Worm (Caenorhabditis elegans) whole organism, L3 larva: Measurements from ENCODE around the gene lgg-3.

Experiments
- R02D3.7 ChIP-seq: fragments of 150-350 bp; optimal IDR thresholded peaks from 2 replicates; lab custom pipeline; 2014; ENCODE audit warnings: missing biosample characterization, missing genetic modification characterization
- ZK546.5 ChIP-seq: sonication (generic microtip); optimal IDR thresholded peaks from 2 replicates; lab custom pipeline; 2017; ENCODE audit warnings: missing biosample characterization, missing genetic modification characterization
- ama-1 ChIP-seq: fragments of 150-350 bp; optimal IDR thresholded peaks from 2 replicates; lab custom pipeline; 2018
- ceh-28 ChIP-seq: fragments of 150-350 bp; optimal IDR thresholded peaks from 2 replicates; lab custom pipeline; 2014; ENCODE audit warnings: missing biosample characterization, missing genetic modification reagents, missing genetic modification characterization
- ceh-9 ChIP-seq: sonication (generic microtip); optimal IDR thresholded peaks from 2 replicates; lab custom pipeline; 2018; ENCODE audit warnings: missing biosample characterization, missing genetic modification characterization
- daf-12 ChIP-seq: fragments of 150-350 bp; optimal IDR thresholded peaks from 2 replicates; lab custom pipeline; 2014; ENCODE audit warnings: missing biosample characterization, missing genetic modification reagents, missing genetic modification characterization
- egl-5 ChIP-seq: fragments of 150-350 bp; optimal IDR thresholded peaks from 2 replicates; lab custom pipeline; 2017; ENCODE audit warnings: missing biosample characterization, missing genetic modification reagents, missing genetic modification characterization, inconsistent platforms
- elt-1 ChIP-seq: fragments of 150-350 bp; optimal IDR thresholded peaks from 2 replicates; lab custom pipeline; 2014; ENCODE audit warnings: missing biosample characterization, missing genetic modification characterization
- elt-2 ChIP-seq: sonication (generic microtip); optimal IDR thresholded peaks from 2 replicates; lab custom pipeline; 2016; ENCODE audit warnings: missing genetic modification reagents, mild to moderate bottlenecking, missing genetic modification characterization, missing compliant biosample characterization
- elt-3 ChIP-seq, 3 experiments: fragments of 150-350 bp in 1 of 3; sonication (generic microtip) in 2 of 3; optimal IDR thresholded peaks; 2 replicates in 2 of 3; 4 replicates in 1 of 3; lab custom pipeline; 2014 to 2017; ENCODE audit warnings: missing biosample characterization in 3 of 3, missing genetic modification characterization in 3 of 3
- eor-1 ChIP-seq, 2 experiments: fragments of 150-350 bp; optimal IDR thresholded peaks; 2 replicates each; lab custom pipeline; 2014 to 2018; ENCODE audit warnings: missing biosample characterization in 2 of 2, missing genetic modification characterization in 2 of 2
- fkh-2 ChIP-seq: fragments of 150-350 bp; optimal IDR thresholded peaks from 2 replicates; lab custom pipeline; 2014; ENCODE audit warnings: missing biosample characterization, missing genetic modification reagents, missing genetic modification characterization
- hmg-11 ChIP-seq: sonication (generic microtip); optimal IDR thresholded peaks from 2 replicates; lab custom pipeline; 2016; ENCODE audit warnings: missing genetic modification characterization, missing compliant biosample characterization
- jun-1 ChIP-seq: fragments of 150-350 bp; optimal IDR thresholded peaks from 2 replicates; lab custom pipeline; 2014; ENCODE audit warnings: missing biosample characterization, missing genetic modification reagents, missing genetic modification characterization
- lin-15B ChIP-seq: fragments of 150-350 bp; optimal IDR thresholded peaks from 2 replicates; lab custom pipeline; 2014; ENCODE audit warnings: missing biosample characterization, missing genetic modification characterization
- lin-39 ChIP-seq: fragments of 150-350 bp; optimal IDR thresholded peaks from 2 replicates; lab custom pipeline; 2018; ENCODE audit warnings: missing biosample characterization, missing genetic modification reagents, missing genetic modification characterization
- lsy-12 ChIP-seq: sonication (generic microtip); optimal IDR thresholded peaks from 2 replicates; lab custom pipeline; 2016; ENCODE audit warnings: mild to moderate bottlenecking, missing genetic modification characterization, missing compliant biosample characterization
- nfya-1 ChIP-seq: sonication (generic microtip); optimal IDR thresholded peaks from 2 replicates; lab custom pipeline; 2017; ENCODE audit warnings: missing genetic modification characterization, mild to moderate bottlenecking, missing compliant biosample characterization, antibody characterized with exemption, moderate library complexity; ENCODE audit not compliant: insufficient read depth
- nhr-11 ChIP-seq: fragments of 150-350 bp; optimal IDR thresholded peaks from 2 replicates; lab custom pipeline; 2014; ENCODE audit warnings: missing biosample characterization, missing genetic modification characterization
- nhr-12 ChIP-seq: fragments of 150-350 bp; optimal IDR thresholded peaks from 2 replicates; lab custom pipeline; 2014; ENCODE audit warnings: missing biosample characterization, missing genetic modification characterization
- nhr-23 ChIP-seq: fragments of 150-350 bp; optimal IDR thresholded peaks from 2 replicates; lab custom pipeline; 2014; ENCODE audit warnings: missing biosample characterization, missing genetic modification reagents, missing genetic modification characterization
- nhr-25 ChIP-seq: sonication (generic microtip); optimal IDR thresholded peaks from 2 replicates; lab custom pipeline; 2017; ENCODE audit warnings: missing biosample characterization, missing genetic modification characterization
- nhr-28 ChIP-seq: fragments of 150-350 bp; optimal IDR thresholded peaks from 2 replicates; lab custom pipeline; 2014; ENCODE audit warnings: missing biosample characterization, missing genetic modification characterization
- nhr-43 ChIP-seq: sonication (generic microtip); optimal IDR thresholded peaks from 2 replicates; lab custom pipeline; 2016; ENCODE audit warnings: mild to moderate bottlenecking, missing genetic modification characterization, missing compliant biosample characterization; ENCODE audit not compliant: poor library complexity, severe bottlenecking
- nhr-67 ChIP-seq: fragments of 150-350 bp; optimal IDR thresholded peaks from 2 replicates; lab custom pipeline; 2014; ENCODE audit warnings: missing biosample characterization, missing genetic modification characterization
- nhr-76 ChIP-seq: fragments of 150-350 bp; sonication (generic microtip); optimal IDR thresholded peaks from 5 replicates; lab custom pipeline; 2014; ENCODE audit warnings: missing biosample characterization, missing genetic modification characterization
- nhr-77 ChIP-seq: fragments of 150-350 bp; optimal IDR thresholded peaks from 2 replicates; lab custom pipeline; 2014; ENCODE audit warnings: missing biosample characterization, missing genetic modification characterization
- pha-4 ChIP-seq: fragments of 150-350 bp; optimal IDR thresholded peaks from 2 replicates; lab custom pipeline; 2014; ENCODE audit warnings: missing biosample characterization, missing genetic modification reagents, missing genetic modification characterization
- pqm-1 ChIP-seq: fragments of 150-350 bp; optimal IDR thresholded peaks from 2 replicates; lab custom pipeline; 2017; ENCODE audit warnings: missing biosample characterization, missing genetic modification characterization, inconsistent platforms
- skn-1 ChIP-seq: fragments of 150-350 bp; optimal IDR thresholded peaks from 2 replicates; lab custom pipeline; 2014; ENCODE audit warnings: missing biosample characterization, missing genetic modification characterization
- snpc-4 ChIP-seq: fragments of 150-350 bp; optimal IDR thresholded peaks from 2 replicates; lab custom pipeline; 2014; ENCODE audit warnings: missing biosample characterization, missing genetic modification characterization
- tbx-2 ChIP-seq: sonication (generic microtip); optimal IDR thresholded peaks from 2 replicates; lab custom pipeline; 2016; ENCODE audit warnings: mild to moderate bottlenecking, missing genetic modification characterization, missing compliant biosample characterization
- unc-39 ChIP-seq: sonication (generic microtip); optimal IDR thresholded peaks from 4 replicates; lab custom pipeline; 2017; ENCODE audit warnings: missing biosample characterization, missing genetic modification characterization
- unc-62 ChIP-seq: fragments of 150-350 bp; sonication (generic microtip); optimal IDR thresholded peaks from 4 replicates; lab custom pipeline; 2014; ENCODE audit warnings: missing biosample characterization, missing genetic modification reagents, missing genetic modification characterization
- zag-1 ChIP-seq: fragments of 150-350 bp; optimal IDR thresholded peaks from 2 replicates; lab custom pipeline; 2014; ENCODE audit warnings: missing biosample characterization, missing genetic modification characterization
- ztf-4 ChIP-seq: fragments of 150-350 bp; optimal IDR thresholded peaks from 2 replicates; lab custom pipeline; 2014; ENCODE audit warnings: missing biosample characterization, missing genetic modification characterization

Gene lgg-3

DNA sequence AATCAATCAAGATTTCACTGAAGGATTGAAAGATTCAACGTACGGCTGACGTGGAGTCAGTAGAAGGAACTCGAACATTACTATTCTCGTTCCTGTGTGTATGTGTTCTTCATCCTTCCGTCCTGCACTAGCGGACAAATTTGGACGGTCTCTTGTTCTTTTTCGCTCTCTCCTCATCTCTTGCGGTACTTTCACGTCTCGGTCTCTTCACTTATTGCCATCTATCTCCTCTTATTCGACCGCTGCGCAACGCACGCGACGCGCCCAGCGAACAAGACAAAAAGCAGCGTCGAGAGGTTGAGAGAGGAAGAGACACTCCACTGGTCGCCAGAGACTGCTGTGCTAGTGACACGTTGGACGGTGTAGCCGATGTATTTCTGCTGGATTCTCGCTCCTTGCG is 17.7 kb upstream of the lgg-3 start (continued):
- TF ChIP-seq R02D3.7 (tag; lab: Kevin White, UChicago) (peak; percentile 29), nhr-12 (tag; lab: Kevin White, UChicago) (no peak), snpc-4 (tag; lab: Kevin White, UChicago) (peak; percentile 89), zag-1 (tag; lab: Kevin White, UChicago) (no peak), nhr-76 (tag; lab: Kevin White, UChicago) (no peak), elt-1 (tag; lab: Kevin White, UChicago) (no peak), egl-5 (tag; lab: Kevin White, UChicago) (no peak), ZK546.5 (tag; lab: Kevin White, UChicago) (no peak), ceh-9 (no peak), ceh-28 (peak; percentile 65)

DNA sequence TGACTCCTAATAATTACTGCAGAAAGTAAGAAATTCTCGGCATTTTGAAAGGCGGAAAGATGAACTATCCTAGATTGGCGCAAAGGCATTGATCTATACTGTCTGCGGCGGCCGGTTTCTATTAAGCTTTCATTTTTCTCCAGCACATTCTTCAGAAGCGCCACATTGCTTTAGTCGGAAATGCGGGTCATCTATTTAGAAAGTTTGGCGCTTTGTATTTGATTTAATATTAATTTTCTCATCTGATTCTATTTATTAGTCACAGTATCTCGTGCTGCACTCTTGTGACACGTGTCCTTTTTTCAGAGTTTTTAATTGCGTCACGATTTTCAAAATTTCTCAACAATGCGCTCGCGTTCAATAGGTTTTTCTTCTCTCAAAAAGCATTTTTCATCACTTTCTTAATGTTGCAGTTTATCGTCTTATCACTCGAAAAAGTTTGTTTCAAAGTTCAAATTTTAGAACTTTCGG is 17.2 kb upstream of the lgg-3 start:
- TF ChIP-seq jun-1 (tag; lab: Kevin White, UChicago), result no peak
- TF ChIP-seq ama-1 (lab: Kevin White, UChicago), result peak; percentile 59
- no peak for TF ChIP-seq nhr-23 (tag; lab: Kevin White, UChicago)
- TF ChIP-seq ztf-4 (tag; lab: Kevin White, UChicago), result peak; percentile 55
- TF ChIP-seq nhr-67 (tag; lab: Kevin White, UChicago), result no peak
- TF ChIP-seq nhr-43, result peak; percentile 76
- TF ChIP-seq, all 47 proteins: peak for 3

DNA sequence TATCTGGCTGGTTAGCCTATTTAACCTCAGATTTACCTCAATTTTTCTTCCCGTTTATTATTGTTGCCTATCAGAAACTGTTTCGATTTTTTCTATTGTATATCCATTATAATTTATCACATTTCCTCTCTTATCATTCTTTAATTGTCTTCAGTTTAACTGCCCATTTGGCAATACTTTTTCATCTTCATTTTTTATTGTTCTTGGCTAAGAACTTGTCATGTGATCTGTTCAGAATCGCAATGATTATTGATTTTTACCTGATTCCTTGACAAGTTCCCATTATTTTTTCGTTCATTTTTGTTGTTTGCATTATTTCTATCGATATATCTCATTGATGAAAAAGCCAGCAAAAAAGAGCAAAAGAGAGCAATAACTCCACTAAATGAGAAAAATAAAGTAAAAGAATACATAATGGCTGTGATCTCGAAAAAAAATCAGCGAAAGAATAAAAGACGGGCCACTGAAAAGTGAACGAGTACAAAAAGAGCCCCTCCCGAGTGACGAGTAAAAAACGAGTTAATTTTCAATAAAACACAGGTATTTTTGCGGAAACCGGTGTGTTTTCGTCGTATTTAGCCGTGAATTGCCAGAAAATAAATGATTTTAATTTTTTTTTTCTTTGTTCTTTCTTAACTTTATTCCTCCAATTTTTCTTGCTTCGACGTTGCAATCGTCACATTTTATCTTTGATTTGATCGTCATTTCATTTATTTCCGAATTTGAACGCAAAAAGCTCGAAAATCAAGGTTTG is 16.6 kb upstream of the lgg-3 start, which contains the start of gene arf-1:
arf-1 (plus strand) TSS at position 657 of the 754 bp plus-strand sequence.
- TF ChIP-seq elt-2 (tag; lab: Kevin White, UChicago) (peak; percentile 17), nhr-77 (tag; lab: Kevin White, UChicago) (peak; percentile 54), ama-1 (lab: Kevin White, UChicago) (no peak), tbx-2 (tag; lab: Kevin White, UChicago) (no peak)

- TF ChIP-seq fkh-2 (tag; lab: Kevin White, UChicago) (no peak), nhr-11 (no peak), lin-15B (tag; lab: Kevin White, UChicago) (no peak), nhr-67 (tag; lab: Kevin White, UChicago) (no peak), hmg-11 (tag; lab: Kevin White, UChicago) (no peak), unc-62 (no peak), eor-1 (tag; optimal IDR thresholded peaks at IDR 0.05; lab: Kevin White, UChicago) (no peak), elt-3 (tag; optimal IDR thresholded peaks at IDR 0.05; lab: Kevin White, UChicago) (no peak)
- TF ChIP-seq, all 47 proteins: peak for 0
Observed at ce11 chrIII:5711881-5712643, 14.2 kb upstream of the lgg-3 start.

ce11 chrIII:5711242-5711641 is 13.4 kb upstream of the lgg-3 start, which contains the start of gene rbm-26:
Gene rbm-26, plus strand, starts transcription at chrIII:5711542.
- TF ChIP-seq pha-4 (tag; lab: Kevin White, UChicago) (peak; percentile 8), eor-1 (tag; optimal IDR thresholded peaks at IDR 0.05; lab: Kevin White, UChicago) (no peak)

ce11 chrIII:5710676-5711075 is 12.9 kb upstream of the lgg-3 start:
- no peak for TF ChIP-seq daf-12 (tag; lab: Kevin White, UChicago)
- TF ChIP-seq snpc-4 (tag; lab: Kevin White, UChicago), result no peak
- peak; percentile 49 for TF ChIP-seq pqm-1 (tag; lab: Kevin White, UChicago)
- peak; percentile 58 for TF ChIP-seq elt-2 (tag; lab: Kevin White, UChicago)
- peak; percentile 40 for TF ChIP-seq unc-62
- peak; percentile 5 for TF ChIP-seq hmg-11 (tag; lab: Kevin White, UChicago)
- TF ChIP-seq ama-1 (lab: Kevin White, UChicago), result peak; percentile 45
- peak; percentile 66 for TF ChIP-seq nhr-25 (tag; lab: Kevin White, UChicago)
- peak; percentile 55 for TF ChIP-seq lin-15B (tag; lab: Kevin White, UChicago)
- TF ChIP-seq ztf-4 (tag; lab: Kevin White, UChicago), result no peak
- no peak for TF ChIP-seq nhr-28
- TF ChIP-seq lsy-12 (tag; lab: Kevin White, UChicago), result peak; percentile 63
- peak; percentile 28 for TF ChIP-seq ceh-28
- TF ChIP-seq nhr-43, result peak; percentile 81
- peak; percentile 40 for TF ChIP-seq lin-39 (tag; lab: Kevin White, UChicago)
- no peak for TF ChIP-seq unc-39 (tag; lab: Kevin White, UChicago)
- peak; percentile 18 for TF ChIP-seq skn-1
- TF ChIP-seq nfya-1 (tag; lab: Kevin White, UChicago), result peak; percentile 95
- peak; percentile 86 for TF ChIP-seq nhr-23 (tag; lab: Kevin White, UChicago)
